Worm (Caenorhabditis elegans): Measurements from ENCODE around the gene mnk-1.

Gene mnk-1

ce11 chrII:10550872-10551647, 3.8 kb downstream of the mnk-1 start (continued):
- no peak for TF ChIP-seq aly-2 (tag; optimal IDR thresholded peaks at IDR 0.05)
- no peak for TF ChIP-seq pax-3 (tag; optimal IDR thresholded peaks at IDR 0.05)
- peak; percentile 32 for TF ChIP-seq dsc-1 (tag; optimal IDR thresholded peaks at IDR 0.05)
- no peak for TF ChIP-seq nhr-77 (tag; optimal IDR thresholded peaks at IDR 0.05)
- TF ChIP-seq nhr-12 (tag; optimal IDR thresholded peaks at IDR 0.05), result no peak
- TF ChIP-seq nhr-85 (tag), result peak; percentile 20
- TF ChIP-seq nhr-71 (tag; optimal IDR thresholded peaks at IDR 0.05), result peak; percentile 58
- TF ChIP-seq lin-14 (GFP tag; optimal IDR thresholded peaks at IDR 0.05), result peak; percentile 1
- peak; percentile 12 for TF ChIP-seq snu-23 (GFP tag; optimal IDR thresholded peaks at IDR 0.05)
- TF ChIP-seq nhr-19 (GFP tag; conservative IDR thresholded peaks at IDR 0.05), result 0 out of 2 replicates have a peak, but pooled peaks have one; percentile 19
- no peak for TF ChIP-seq efl-3 (GFP tag; optimal IDR thresholded peaks at IDR 0.05)
- TF ChIP-seq skn-1 (tag; optimal IDR thresholded peaks at IDR 0.05), result peak; percentile 5
- no peak for TF ChIP-seq hpl-2 (GFP tag; optimal IDR thresholded peaks at IDR 0.05)
- no peak for TF ChIP-seq nhr-11 (tag; optimal IDR thresholded peaks at IDR 0.05)
- peak; percentile 14 to 26 for TF ChIP-seq lsy-2 (tag; optimal IDR thresholded peaks at IDR 0.05)
- TF ChIP-seq ceh-63 (GFP tag; optimal IDR thresholded peaks at IDR 0.05), result no peak
- TF ChIP-seq ama-1 (optimal IDR thresholded peaks at IDR 0.05), result peak; percentile 25
- peak; percentile 5 for TF ChIP-seq xbp-1 (tag; optimal IDR thresholded peaks at IDR 0.05)
- TF ChIP-seq elt-2 (tag; optimal IDR thresholded peaks at IDR 0.05), result peak; percentile 9
- peak; percentile 28 for TF ChIP-seq blmp-1 (tag; optimal IDR thresholded peaks at IDR 0.05)
- no peak for TF ChIP-seq alr-1 (tag; optimal IDR thresholded peaks at IDR 0.05; ENCODE audit: borderline replicate concordance)
- peak; percentile 39 for TF ChIP-seq nhr-20 (tag; optimal IDR thresholded peaks at IDR 0.05)
- TF ChIP-seq unc-98 (GFP tag; IDR thresholded peaks at IDR 0.05), result no peak
- peak; percentile 63 for TF ChIP-seq ceh-8 (GFP tag; optimal IDR thresholded peaks at IDR 0.05)
- no peak for TF ChIP-seq zip-4 (GFP tag; optimal IDR thresholded peaks at IDR 0.05)
- no peak for TF ChIP-seq hlh-4 (tag; optimal IDR thresholded peaks at IDR 0.05)
- TF ChIP-seq ceh-88 (GFP tag; IDR thresholded peaks at IDR 0.05), result no peak

- TF ChIP-seq unc-86 (tag; optimal IDR thresholded peaks at IDR 0.05) (peak; percentile 4), fkh-10 (GFP tag; optimal IDR thresholded peaks at IDR 0.05) (peak; percentile 12), ama-1 (optimal IDR thresholded peaks at IDR 0.05) (peak; percentile 21), lin-14 (GFP tag; optimal IDR thresholded peaks at IDR 0.05) (peak; percentile 57), sptf-1 (tag; optimal IDR thresholded peaks at IDR 0.05) (peak; percentile 94), zag-1 (tag; optimal IDR thresholded peaks at IDR 0.05) (no peak), C04F5.9 (tag; optimal IDR thresholded peaks at IDR 0.05) (no peak), lsy-2 (tag; optimal IDR thresholded peaks at IDR 0.05) (peak in 1 of 2 experiments; percentile 44), ceh-82 (tag; optimal IDR thresholded peaks at IDR 0.05) (peak in 1 of 3 experiments; percentile 12), snu-23 (GFP tag; optimal IDR thresholded peaks at IDR 0.05) (peak; percentile 10), swsn-7 (tag; optimal IDR thresholded peaks at IDR 0.05) (no peak), nhr-85 (tag) (peak; percentile 15)
Observed at ce11 chrII:10550173-10550572, 4.7 kb downstream of the mnk-1 start.

ce11 chrII:10548778-10549671, 5.8 kb downstream of the mnk-1 start:
- TF ChIP-seq nhr-77 (tag; optimal IDR thresholded peaks at IDR 0.05) (peak; percentile 70), zip-4 (GFP tag; optimal IDR thresholded peaks at IDR 0.05) (no peak), tbx-2 (tag; optimal IDR thresholded peaks at IDR 0.05) (peak; percentile 83), sox-4 (tag; optimal IDR thresholded peaks at IDR 0.05) (peak; percentile 36), nhr-20 (tag; optimal IDR thresholded peaks at IDR 0.05) (peak; percentile 82), irx-1 (tag; optimal IDR thresholded peaks at IDR 0.05) (peak; percentile 34), xbp-1 (tag; optimal IDR thresholded peaks at IDR 0.05) (peak; percentile 78), mep-1 (tag; optimal IDR thresholded peaks at IDR 0.05) (peak; percentile 48), mef-2 (tag; optimal IDR thresholded peaks at IDR 0.05) (peak; percentile 45), nhr-19 (GFP tag; conservative IDR thresholded peaks at IDR 0.05) (peak; percentile 76), ama-1 (optimal IDR thresholded peaks at IDR 0.05) (peak; percentile 97), unc-130 (tag; optimal IDR thresholded peaks at IDR 0.05) (peak; percentile 22), ceh-8 (GFP tag; optimal IDR thresholded peaks at IDR 0.05) (peak; percentile 15), aha-1 (tag; optimal IDR thresholded peaks at IDR 0.05) (no peak), alr-1 (tag; optimal IDR thresholded peaks at IDR 0.05; ENCODE audit: borderline replicate concordance) (no peak), egl-27 (tag; optimal IDR thresholded peaks at IDR 0.05) (peak in 1 of 2 experiments; percentile 56), Y116A8C.19 (tag; optimal IDR thresholded peaks at IDR 0.05; ENCODE audit: borderline replicate concordance) (no peak), fos-1 (tag; optimal IDR thresholded peaks at IDR 0.05) (peak; percentile 50), dpl-1 (GFP tag; optimal IDR thresholded peaks at IDR 0.05) (peak; percentile 44 to 59 (median 45)), lin-13 (GFP tag; optimal IDR thresholded peaks at IDR 0.05) (peak; percentile 94)
